Worm (Caenorhabditis elegans): ENCODE results near the gene fubl-2.

- TF ChIP-seq unc-62 (GFP tag; optimal IDR thresholded peaks at IDR 0.05) (no peak), mdl-1 (tag; optimal IDR thresholded peaks at IDR 0.05) (no peak), nhr-237 (tag; optimal IDR thresholded peaks at IDR 0.05) (no peak), nhr-76 (tag; optimal IDR thresholded peaks at IDR 0.05) (no peak), elt-1 (tag; optimal IDR thresholded peaks at IDR 0.05) (no peak), aly-2 (tag; optimal IDR thresholded peaks at IDR 0.05) (no peak), nhr-77 (tag; optimal IDR thresholded peaks at IDR 0.05) (no peak), nhr-23 (tag; optimal IDR thresholded peaks at IDR 0.05) (no peak), fos-1 (tag; optimal IDR thresholded peaks at IDR 0.05) (no peak), fkh-10 (GFP tag; optimal IDR thresholded peaks at IDR 0.05) (no peak), pha-4 (tag; optimal IDR thresholded peaks at IDR 0.05) (no peak)
These were observed 2.6 kb downstream of the fubl-2 start, which contains the start of gene tofu-7 for ce11 chrIII:7084908-7085307.
